Worm (Caenorhabditis elegans): Measurements from ENCODE around the gene srbc-61.

Gene srbc-61

ce11 chrV:17512763-17513162, 36.2 kb downstream of the srbc-61 start (continued):
- TF ChIP-seq fkh-10 (GFP tag; optimal IDR thresholded peaks at IDR 0.05) (no peak), tlp-1 (tag; optimal IDR thresholded peaks at IDR 0.05) (no peak), egl-13 (tag; optimal IDR thresholded peaks at IDR 0.05) (no peak)

- TF ChIP-seq efl-3 (GFP tag; optimal IDR thresholded peaks at IDR 0.05) = no peak
- TF ChIP-seq jun-1 (tag; optimal IDR thresholded peaks at IDR 0.05) = no peak
- TF ChIP-seq sox-4 (tag; optimal IDR thresholded peaks at IDR 0.05) = no peak
- TF ChIP-seq fkh-8 (tag; optimal IDR thresholded peaks at IDR 0.05) = no peak
- TF ChIP-seq tlp-1 (tag; optimal IDR thresholded peaks at IDR 0.05) = no peak
- TF ChIP-seq sup-37 (GFP tag; optimal IDR thresholded peaks at IDR 0.05) = no peak
- TF ChIP-seq Y116A8C.19 (tag; optimal IDR thresholded peaks at IDR 0.05; ENCODE audit: borderline replicate concordance) = no peak
- TF ChIP-seq hpl-2 (GFP tag; optimal IDR thresholded peaks at IDR 0.05) = no peak
- TF ChIP-seq vab-15 (tag; optimal IDR thresholded peaks at IDR 0.05) = no peak
- TF ChIP-seq fos-1 (tag; optimal IDR thresholded peaks at IDR 0.05) = no peak
- no peak for TF ChIP-seq tbx-2 (tag; optimal IDR thresholded peaks at IDR 0.05)
- TF ChIP-seq xbp-1 (tag; optimal IDR thresholded peaks at IDR 0.05) = no peak
- TF ChIP-seq ceh-63 (GFP tag; optimal IDR thresholded peaks at IDR 0.05) = no peak
- TF ChIP-seq irx-1 (tag; optimal IDR thresholded peaks at IDR 0.05) = no peak
These were observed 37.2 kb downstream of the srbc-61 start for ce11 chrV:17513831-17514230.

- TF ChIP-seq dpl-1 (GFP tag; optimal IDR thresholded peaks at IDR 0.05) (no peak), egl-27 (tag; optimal IDR thresholded peaks at IDR 0.05) (no peak), hlh-4 (tag; optimal IDR thresholded peaks at IDR 0.05) (no peak), mep-1 (tag; optimal IDR thresholded peaks at IDR 0.05) (no peak), ceh-63 (GFP tag; optimal IDR thresholded peaks at IDR 0.05) (no peak), unc-30 (tag; optimal IDR thresholded peaks at IDR 0.05) (no peak), dsc-1 (tag; optimal IDR thresholded peaks at IDR 0.05) (no peak)
These were observed 44.1 kb downstream of the srbc-61 start, which contains the start of gene fbxa-136 for ce11 chrV:17520735-17521134. Gene fbxa-136, plus strand, starts transcription at chrV:17521035.
